Fruit fly (Drosophila melanogaster) whole organism, embryonic: ENCODE data around the gene Cpr67Fb.

Experiments
- B-H2 ChIP-seq: fragments of 200-800 bp; sonication (Bioruptor generic); optimal IDR thresholded peaks from 2 replicates; lab custom pipeline; 2018; ENCODE audit warnings: missing biosample characterization, mild to moderate bottlenecking, missing genetic modification characterization
- CG12219 ChIP-seq: fragments of 200-800 bp; sonication (Bioruptor generic); optimal IDR thresholded peaks from 3 replicates; lab custom pipeline; 2018; ENCODE audit warnings: missing biosample characterization, mild to moderate bottlenecking, missing genetic modification characterization
- CG15073 ChIP-seq: fragments of 200-800 bp; sonication (Bioruptor generic); optimal IDR thresholded peaks from 2 replicates; lab custom pipeline; 2016; ENCODE audit warnings: missing biosample characterization, missing genetic modification characterization
- CG17612 ChIP-seq: fragments of 200-800 bp; sonication (Bioruptor generic); IDR thresholded peaks from 2 replicates; pipeline ENCODE4 v1.3.6; 2022; ENCODE audit warnings: missing biosample characterization, missing genetic modification characterization
- CG2199 ChIP-seq: fragments of 200-800 bp; sonication (Bioruptor generic); IDR thresholded peaks from 3 replicates; pipeline ENCODE4 v1.3.6; 2022; ENCODE audit warnings: missing biosample characterization, missing genetic modification characterization
- CG2202 ChIP-seq: fragments of 200-800 bp; sonication (Bioruptor generic); optimal IDR thresholded peaks from 2 replicates; lab custom pipeline; 2018; ENCODE audit warnings: missing biosample characterization, mild to moderate bottlenecking, missing genetic modification characterization
- CG2712 ChIP-seq: fragments of 200-800 bp; optimal IDR thresholded peaks from 3 replicates; lab custom pipeline; 2019; ENCODE audit warnings: missing biosample characterization, mild to moderate bottlenecking, missing genetic modification characterization, moderate library complexity
- CG30431 ChIP-seq: fragments of 200-800 bp; sonication (Bioruptor generic); optimal IDR thresholded peaks from 2 replicates; lab custom pipeline; 2017; ENCODE audit warnings: missing biosample characterization, missing genetic modification characterization
- CG33213 ChIP-seq: fragments of 200-800 bp; sonication (Bioruptor generic); optimal IDR thresholded peaks from 3 replicates; lab custom pipeline; 2016; ENCODE audit warnings: missing biosample characterization, missing genetic modification characterization
- CG3847 ChIP-seq: fragments of 200-800 bp; sonication (Bioruptor generic); IDR thresholded peaks from 2 replicates; pipeline ENCODE4 v1.3.6; 2022; ENCODE audit warnings: missing biosample characterization, missing genetic modification characterization
- CG42726 ChIP-seq: fragments of 200-800 bp; sonication (Bioruptor generic); IDR thresholded peaks from 2 replicates; pipeline ENCODE4 v1.3.6; 2022; ENCODE audit warnings: missing biosample characterization, missing genetic modification characterization; ENCODE audit not compliant: partially characterized antibody
- CG5180 ChIP-seq: fragments of 200-800 bp; sonication (Bioruptor generic); optimal IDR thresholded peaks from 3 replicates; lab custom pipeline; 2017; ENCODE audit warnings: missing biosample characterization, missing genetic modification characterization, mild to moderate bottlenecking, moderate library complexity, missing genetic modification reagents
- CG5953 ChIP-seq: fragments of 200-800 bp; sonication (Bioruptor generic); IDR thresholded peaks from 2 replicates; pipeline ENCODE4 v1.3.6; 2022; ENCODE audit warnings: missing biosample characterization, missing genetic modification characterization
- CG6254 ChIP-seq: fragments of 200-800 bp; sonication (Bioruptor generic); optimal IDR thresholded peaks from 3 replicates; lab custom pipeline; 2017; ENCODE audit warnings: mild to moderate bottlenecking, missing biosample characterization, missing genetic modification reagents, missing genetic modification characterization
- CG6654 ChIP-seq: fragments of 200-800 bp; sonication (Bioruptor generic); optimal IDR thresholded peaks from 2 replicates; lab custom pipeline; 2017; ENCODE audit warnings: missing biosample characterization, mild to moderate bottlenecking, missing genetic modification characterization
- CG7786 ChIP-seq: fragments of 200-800 bp; sonication (Bioruptor generic); optimal IDR thresholded peaks from 2 replicates; lab custom pipeline; 2016; ENCODE audit warnings: missing biosample characterization, missing genetic modification characterization
- CG7839 ChIP-seq: fragments of 200-800 bp; sonication (Bioruptor generic); optimal IDR thresholded peaks from 3 replicates; lab custom pipeline; 2018; ENCODE audit warnings: missing biosample characterization, mild to moderate bottlenecking, missing genetic modification characterization, moderate library complexity
- CG8359 ChIP-seq: fragments of 200-800 bp; sonication (Bioruptor generic); optimal IDR thresholded peaks from 2 replicates; lab custom pipeline; 2017; ENCODE audit warnings: missing biosample characterization, mild to moderate bottlenecking, missing genetic modification characterization, borderline replicate concordance
- Camta ChIP-seq: fragments of 200-800 bp; sonication (Bioruptor generic); optimal IDR thresholded peaks from 2 replicates; lab custom pipeline; 2016; ENCODE audit warnings: missing biosample characterization, missing genetic modification characterization
- Dfd ChIP-seq, 2 experiments: fragments of >200 bp; optimal IDR thresholded peaks; 2 replicates each; lab custom pipeline; 2017; ENCODE audit warnings: missing biosample characterization in 2 of 2, missing genetic modification characterization in 2 of 2
- Dip2 ChIP-seq: fragments of 200-800 bp; sonication (Bioruptor generic); IDR thresholded peaks from 2 replicates; pipeline ENCODE4 v1.3.6; 2022; ENCODE audit warnings: missing biosample characterization, missing genetic modification characterization
- Dip3 ChIP-seq: fragments of 200-800 bp; sonication (Bioruptor generic); optimal IDR thresholded peaks from 3 replicates; lab custom pipeline; 2016; ENCODE audit warnings: missing biosample characterization, missing genetic modification characterization
- Doc3 ChIP-seq: fragments of 200-800 bp; sonication (Bioruptor generic); IDR thresholded peaks from 3 replicates; pipeline ENCODE4 v1.3.6; 2022; ENCODE audit warnings: missing biosample characterization, missing genetic modification characterization; ENCODE audit not compliant: partially characterized antibody
- Eip74EF ChIP-seq, 2 experiments: fragments of 200-800 bp in 1 of 2; fragments of >200 bp in 1 of 2; sonication (Bioruptor generic) in 1 of 2; optimal IDR thresholded peaks; 2 replicates each; lab custom pipeline; 2017 to 2019; ENCODE audit warnings: missing biosample characterization in 2 of 2, missing genetic modification characterization in 2 of 2, mild to moderate bottlenecking in 1 of 2, moderate library complexity in 1 of 2
- Fer1 ChIP-seq: fragments of 200-800 bp; sonication (Bioruptor generic); optimal IDR thresholded peaks from 2 replicates; lab custom pipeline; 2017; ENCODE audit warnings: missing biosample characterization, mild to moderate bottlenecking, missing genetic modification characterization
- Fer3 ChIP-seq: fragments of 200-800 bp; sonication (Bioruptor generic); optimal IDR thresholded peaks from 2 replicates; lab custom pipeline; 2018; ENCODE audit warnings: missing biosample characterization, mild to moderate bottlenecking, missing genetic modification characterization, moderate library complexity
- Gsc ChIP-seq: fragments of 200-800 bp; sonication (Bioruptor generic); IDR thresholded peaks from 2 replicates; pipeline ENCODE4 v1.3.6; 2022; ENCODE audit warnings: missing biosample characterization, missing genetic modification characterization
- Mrtf ChIP-seq: fragments of 200-800 bp; sonication (Bioruptor generic); IDR thresholded peaks from 3 replicates; pipeline ENCODE4 v1.3.6; 2022; ENCODE audit warnings: missing biosample characterization, missing genetic modification characterization
- Oaz ChIP-seq: fragments of 200-800 bp; sonication (Bioruptor generic); IDR thresholded peaks from 2 replicates; pipeline ENCODE4 v1.3.6; 2022; ENCODE audit warnings: missing biosample characterization, missing genetic modification characterization
- Ravus ChIP-seq: fragments of 200-800 bp; sonication (Bioruptor generic); IDR thresholded peaks from 2 replicates; pipeline ENCODE4 v1.3.6; 2022; ENCODE audit warnings: missing biosample characterization, missing genetic modification characterization
- Sox100B ChIP-seq: fragments of 200-800 bp; sonication (Bioruptor generic); optimal IDR thresholded peaks from 3 replicates; lab custom pipeline; 2018; ENCODE audit warnings: missing biosample characterization, mild to moderate bottlenecking, missing genetic modification characterization
- Sry-δ ChIP-seq: fragments of 200-800 bp; sonication (Bioruptor generic); optimal IDR thresholded peaks from 2 replicates; lab custom pipeline; 2016; ENCODE audit warnings: missing biosample characterization, missing genetic modification characterization
- Xbp1 ChIP-seq: fragments of 200-800 bp; sonication (Bioruptor generic); optimal IDR thresholded peaks from 3 replicates; lab custom pipeline; 2016; ENCODE audit warnings: missing biosample characterization, mild to moderate bottlenecking, missing genetic modification characterization
- bab2 ChIP-seq: fragments of 200-800 bp; sonication (Bioruptor generic); optimal IDR thresholded peaks from 2 replicates; lab custom pipeline; 2016; ENCODE audit warnings: missing biosample characterization, missing genetic modification characterization
- bsh ChIP-seq, 2 experiments: fragments of 200-800 bp; sonication (Bioruptor generic); optimal IDR thresholded peaks; 2 replicates each; lab custom pipeline; 2017 to 2018; ENCODE audit warnings: mild to moderate bottlenecking in 2 of 2, missing biosample characterization in 2 of 2, missing genetic modification characterization in 2 of 2, moderate library complexity in 1 of 2
- caup ChIP-seq: fragments of 200-800 bp; sonication (Bioruptor generic); optimal IDR thresholded peaks from 3 replicates; lab custom pipeline; 2017; ENCODE audit warnings: missing biosample characterization, mild to moderate bottlenecking, missing genetic modification characterization, moderate library complexity; ENCODE audit not compliant: severe bottlenecking
- cg ChIP-seq: fragments of 200-800 bp; sonication (Bioruptor generic); optimal IDR thresholded peaks from 3 replicates; lab custom pipeline; 2019; ENCODE audit warnings: missing biosample characterization, mild to moderate bottlenecking, missing genetic modification characterization, moderate library complexity
- dmrt99B ChIP-seq: fragments of 200-800 bp; sonication (Bioruptor generic); optimal IDR thresholded peaks from 2 replicates; lab custom pipeline; 2018; ENCODE audit warnings: missing biosample characterization, mild to moderate bottlenecking, missing genetic modification characterization, moderate library complexity
- emc ChIP-seq: fragments of 200-800 bp; sonication (Bioruptor generic); optimal IDR thresholded peaks from 2 replicates; lab custom pipeline; 2016; ENCODE audit warnings: missing biosample characterization, missing genetic modification characterization
- esg ChIP-seq: fragments of 200-800 bp; sonication (Bioruptor generic); conservative IDR thresholded peaks from 2 replicates; pipeline ENCODE4 v1.3.6; 2022; ENCODE audit warnings: missing biosample characterization, missing genetic modification characterization
- ewg ChIP-seq: fragments of 200-800 bp; sonication (Bioruptor generic); optimal IDR thresholded peaks from 3 replicates; lab custom pipeline; 2017; ENCODE audit warnings: mild to moderate bottlenecking, missing biosample characterization, missing genetic modification reagents, missing genetic modification characterization
- eyg ChIP-seq: fragments of 200-800 bp; sonication (Bioruptor generic); optimal IDR thresholded peaks from 3 replicates; lab custom pipeline; 2016; ENCODE audit warnings: missing biosample characterization, missing genetic modification characterization
- fd3F ChIP-seq: fragments of 200-800 bp; sonication (Bioruptor generic); optimal IDR thresholded peaks from 2 replicates; lab custom pipeline; 2018; ENCODE audit warnings: missing biosample characterization, mild to moderate bottlenecking, missing genetic modification characterization, moderate library complexity
- fu2 ChIP-seq: fragments of 200-800 bp; sonication (Bioruptor generic); optimal IDR thresholded peaks from 2 replicates; lab custom pipeline; 2016; ENCODE audit warnings: missing biosample characterization, missing genetic modification characterization
- ken ChIP-seq: fragments of 200-800 bp; sonication (Bioruptor generic); IDR thresholded peaks from 3 replicates; pipeline ENCODE4 v1.3.6; 2022; ENCODE audit warnings: missing biosample characterization, missing genetic modification characterization
- mld ChIP-seq: fragments of 200-800 bp; sonication (Bioruptor generic); IDR thresholded peaks from 3 replicates; pipeline ENCODE4 v1.3.6; 2022; ENCODE audit warnings: missing biosample characterization, missing genetic modification characterization; ENCODE audit not compliant: partially characterized antibody
- oc ChIP-seq: fragments of 200-800 bp; sonication (Bioruptor generic); optimal IDR thresholded peaks from 2 replicates; lab custom pipeline; 2018; ENCODE audit warnings: missing biosample characterization, mild to moderate bottlenecking, missing genetic modification characterization, moderate library complexity
- vvl ChIP-seq: fragments of 200-800 bp; sonication (Bioruptor generic); IDR thresholded peaks from 2 replicates; pipeline ENCODE4 v1.3.6; 2022; ENCODE audit warnings: missing biosample characterization, missing genetic modification characterization
- z ChIP-seq: fragments of 200-800 bp; sonication (Bioruptor generic); IDR thresholded peaks from 3 replicates; pipeline ENCODE4 v1.3.6; 2022; ENCODE audit warnings: missing biosample characterization, missing genetic modification characterization
- zf30C ChIP-seq: fragments of 200-800 bp; sonication (Bioruptor generic); optimal IDR thresholded peaks from 3 replicates; lab custom pipeline; 2018; ENCODE audit warnings: missing biosample characterization, mild to moderate bottlenecking, missing genetic modification characterization

The Cpr67Fb gene

dm6 chr3L:10857515-10858023, 36.4 kb upstream of the Cpr67Fb start (continued):
- no peak for TF ChIP-seq CG8359
- TF ChIP-seq CG5180 (GFP tag; lab: Kevin White, UChicago), result peak; percentile 89
- no peak for TF ChIP-seq fu2 (GFP tag; lab: Kevin White, UChicago)
- TF ChIP-seq CG2202, result no peak
- TF ChIP-seq CG12219 (GFP tag; lab: Kevin White, UChicago), result peak; percentile 7
- TF ChIP-seq CG5953 (GFP tag; lab: Robert Waterston, UW), result peak; percentile 64
- peak; percentile 64 for TF ChIP-seq B-H2
- TF ChIP-seq CG42726 (GFP tag; lab: Robert Waterston, UW), result peak; percentile 86
- peak; percentile 82 for TF ChIP-seq z (GFP tag; lab: Robert Waterston, UW)
- TF ChIP-seq Sox100B (GFP tag; lab: Kevin White, UChicago), result no peak
- peak; percentile 10 to 25 for TF ChIP-seq bsh (GFP tag; optimal IDR thresholded peaks at IDR 0.05; lab: Kevin White, UChicago)
- TF ChIP-seq CG17612 (GFP tag; lab: Robert Waterston, UW), result no peak
- no peak for TF ChIP-seq Mrtf (GFP tag; lab: Robert Waterston, UW)
- no peak for TF ChIP-seq CG6654
- peak; percentile 55 for TF ChIP-seq CG33213
- no peak for TF ChIP-seq Eip74EF (GFP tag; optimal IDR thresholded peaks at IDR 0.05; lab: Kevin White, UChicago)
- peak; percentile 35 for TF ChIP-seq CG6254
- no peak for TF ChIP-seq CG30431
- TF ChIP-seq CG2199 (GFP tag; lab: Robert Waterston, UW), result peak; percentile 95; the same call in 2 of the 3 replicates
- TF ChIP-seq CG2712 (tag; lab: Kevin White, UChicago), result peak; percentile 52
- TF ChIP-seq ken, result peak; percentile 74; the same call in 2 of the 3 replicates
- TF ChIP-seq Doc3 (GFP tag; lab: Robert Waterston, UW), result no peak
- TF ChIP-seq Fer3 (tag; lab: Kevin White, UChicago), result peak; percentile 43
- TF ChIP-seq eyg (GFP tag; lab: Kevin White, UChicago), result no peak
- no peak for TF ChIP-seq ewg (GFP tag; lab: Kevin White, UChicago)
- TF ChIP-seq mld (GFP tag; lab: Robert Waterston, UW), result no peak
- no peak for TF ChIP-seq CG7786 (GFP tag; lab: Kevin White, UChicago)
- TF ChIP-seq CG15073 (GFP tag; lab: Kevin White, UChicago), result no peak
- TF ChIP-seq Camta (GFP tag; lab: Kevin White, UChicago), result peak; percentile 6
- TF ChIP-seq caup (GFP tag; lab: Kevin White, UChicago), result peak; percentile 67
- no peak for TF ChIP-seq Gsc (GFP tag; lab: Robert Waterston, UW)
- TF ChIP-seq Dip2, result no peak
- peak; percentile 46 for TF ChIP-seq dmrt99B (tag; lab: Kevin White, UChicago)
- peak; percentile 2 for TF ChIP-seq fd3F (GFP tag; lab: Kevin White, UChicago)
- TF ChIP-seq Ravus (GFP tag; lab: Robert Waterston, UW), result no peak
- TF ChIP-seq Dfd (GFP tag; optimal IDR thresholded peaks at IDR 0.05; lab: Kevin White, UChicago), result no peak
- TF ChIP-seq zf30C, result peak; percentile 7
- peak; percentile 68 for TF ChIP-seq oc
- no peak for TF ChIP-seq emc (GFP tag; lab: Kevin White, UChicago)
- peak; percentile 42 for TF ChIP-seq bab2 (GFP tag; lab: Kevin White, UChicago)
- peak; percentile 80 for TF ChIP-seq vvl (GFP tag; lab: Robert Waterston, UW)
- peak; percentile 3 for TF ChIP-seq Xbp1 (GFP tag; lab: Kevin White, UChicago)
- TF ChIP-seq Fer1 (GFP tag; lab: Kevin White, UChicago), result peak; percentile 51
- TF ChIP-seq Oaz (GFP tag; lab: Robert Waterston, UW), result no peak
- TF ChIP-seq Dip3, result peak; percentile 46
- TF ChIP-seq cg (GFP tag; lab: Kevin White, UChicago), result peak; percentile 90
- TF ChIP-seq esg, result no peak
- TF ChIP-seq CG7839, result peak; percentile 48
- TF ChIP-seq CG3847 (GFP tag; lab: Robert Waterston, UW), result peak; percentile 41; the same call in 1 of the 2 replicates
- no peak for TF ChIP-seq Sry-δ
